Worm (Caenorhabditis elegans): Measurements from ENCODE around the gene ttr-26.

ttr-26 gene

ce11 chrV:18533606-18534005, 26.5 kb downstream of the ttr-26 start, which contains the start of gene ints-5 (continued):
- TF ChIP-seq nhr-111 (GFP tag; optimal IDR thresholded peaks at IDR 0.05) (no peak), ceh-62 (tag; optimal IDR thresholded peaks at IDR 0.05) (no peak), lin-38 (GFP tag; IDR thresholded peaks at IDR 0.05) (peak; percentile 96), daf-16 (GFP tag; optimal IDR thresholded peaks at IDR 0.05) (no peak), daf-16 (tag; optimal IDR thresholded peaks at IDR 0.05) (peak; percentile 11), cey-2 (tag; optimal IDR thresholded peaks at IDR 0.05; ENCODE audit: borderline replicate concordance, insufficient read depth) (no peak), ceh-44 (GFP tag; IDR thresholded peaks at IDR 0.05) (no peak), ZK546.5 (tag; optimal IDR thresholded peaks at IDR 0.05) (no peak), mes-2 (tag; optimal IDR thresholded peaks at IDR 0.05; ENCODE audit: poor library complexity, severe bottlenecking) (peak; percentile 61), arid-1 (GFP tag; conservative IDR thresholded peaks at IDR 0.05) (no peak), egl-43 (GFP tag; IDR thresholded peaks at IDR 0.05) (no peak), ama-1 (optimal IDR thresholded peaks at IDR 0.05) (no peak), daf-12 (tag; optimal IDR thresholded peaks at IDR 0.05) (no peak), zfp-2 (tag; optimal IDR thresholded peaks at IDR 0.05) (no peak), fkh-10 (GFP tag; optimal IDR thresholded peaks at IDR 0.05) (no peak), dmd-6 (GFP tag; IDR thresholded peaks at IDR 0.05) (no peak), mxl-2 (GFP tag; conservative IDR thresholded peaks at IDR 0.05) (no peak), ztf-11 (tag; optimal IDR thresholded peaks at IDR 0.05) (no peak), egl-27 (tag; optimal IDR thresholded peaks at IDR 0.05) (no peak)

ce11 chrV:18524460-18524859, 35.6 kb downstream of the ttr-26 start, which contains the start of gene hmit-1.2:
Gene hmit-1.2, plus strand, starts transcription at chrV:18524760.
- TF ChIP-seq ztf-7 (tag; optimal IDR thresholded peaks at IDR 0.05): no peak
- no peak for TF ChIP-seq lsy-2 (tag; optimal IDR thresholded peaks at IDR 0.05)
- TF ChIP-seq Y105C5A.15 (GFP tag; IDR thresholded peaks at IDR 0.05): no peak
- TF ChIP-seq tra-1 (GFP tag; IDR thresholded peaks at IDR 0.05): no peak
- TF ChIP-seq pha-4 (GFP tag; IDR thresholded peaks at IDR 0.05): no peak
- TF ChIP-seq pha-4 (tag; optimal IDR thresholded peaks at IDR 0.05): no peak
- no peak for TF ChIP-seq nhr-6 (tag; optimal IDR thresholded peaks at IDR 0.05)
- no peak for TF ChIP-seq mxl-2 (GFP tag; conservative IDR thresholded peaks at IDR 0.05)
- TF ChIP-seq snpc-1.2 (GFP tag; IDR thresholded peaks at IDR 0.05): no peak
- no peak for TF ChIP-seq nhr-48 (tag; optimal IDR thresholded peaks at IDR 0.05)
- no peak for TF ChIP-seq hmg-1.1 (GFP tag; IDR thresholded peaks at IDR 0.05)
- no peak for TF ChIP-seq R02D3.7 (tag; optimal IDR thresholded peaks at IDR 0.05)
- no peak for TF ChIP-seq ztf-11 (tag; optimal IDR thresholded peaks at IDR 0.05)
- no peak for TF ChIP-seq zfp-3 (GFP tag; conservative IDR thresholded peaks at IDR 0.05)
- TF ChIP-seq lin-38 (GFP tag; IDR thresholded peaks at IDR 0.05): no peak
- TF ChIP-seq duxl-1 (tag; optimal IDR thresholded peaks at IDR 0.05; ENCODE audit: poor library complexity): no peak
- no peak for TF ChIP-seq madf-5 (GFP tag; IDR thresholded peaks at IDR 0.05)
- no peak for TF ChIP-seq ceh-44 (GFP tag; IDR thresholded peaks at IDR 0.05)

ce11 chrV:18516496-18516895, 43.6 kb downstream of the ttr-26 start, which contains the start of gene hmit-1.1:
Gene hmit-1.1, plus strand, starts transcription at chrV:18516789.
- TF ChIP-seq lin-15B (tag; optimal IDR thresholded peaks at IDR 0.05) (no peak), nhr-237 (tag; optimal IDR thresholded peaks at IDR 0.05) (no peak), vab-7 (GFP tag; IDR thresholded peaks at IDR 0.05) (no peak), dmd-6 (GFP tag; IDR thresholded peaks at IDR 0.05) (peak; percentile 83), daf-16 (GFP tag; optimal IDR thresholded peaks at IDR 0.05) (no peak), daf-16 (tag; optimal IDR thresholded peaks at IDR 0.05) (peak; percentile 74), saeg-2 (GFP tag; IDR thresholded peaks at IDR 0.05) (no peak), dve-1 (tag; optimal IDR thresholded peaks at IDR 0.05; ENCODE audit: insufficient read depth) (peak; percentile 62), fkh-10 (GFP tag; optimal IDR thresholded peaks at IDR 0.05) (no peak), ctbp-1 (GFP tag; IDR thresholded peaks at IDR 0.05) (no peak), mdt-29 (GFP tag; IDR thresholded peaks at IDR 0.05) (no peak), hlh-11 (tag; optimal IDR thresholded peaks at IDR 0.05) (peak; percentile 68), nhr-77 (tag; optimal IDR thresholded peaks at IDR 0.05) (peak; percentile 33), pqm-1 (tag; optimal IDR thresholded peaks at IDR 0.05) (peak; percentile 76), ztf-7 (tag; optimal IDR thresholded peaks at IDR 0.05) (no peak), php-3 (GFP tag; IDR thresholded peaks at IDR 0.05) (peak; percentile 86), madf-5 (GFP tag; IDR thresholded peaks at IDR 0.05) (no peak), F49E8.2 (tag; optimal IDR thresholded peaks at IDR 0.05; ENCODE audit: borderline replicate concordance) (no peak), dmd-8 (GFP tag; IDR thresholded peaks at IDR 0.05) (no peak), nhr-28 (tag; optimal IDR thresholded peaks at IDR 0.05) (peak; percentile 52), ceh-32 (tag; optimal IDR thresholded peaks at IDR 0.05; ENCODE audit: poor library complexity) (no peak)
